Fruit fly (Drosophila melanogaster) whole organism, wandering third instar larva: ENCODE measurements around the gene pix.
A peak's percentile ranks its signal among the peaks of the same experiment; 100 is the strongest.

Source experiments
- Abd-B ChIP-seq: fragments of >200 bp; optimal IDR thresholded peaks from 2 replicates; lab custom pipeline; 2017; ENCODE audit warnings: missing biosample characterization, missing genetic modification characterization
- CG32264 ChIP-seq: fragments of 200-800 bp; sonication (Bioruptor generic); optimal IDR thresholded peaks from 2 replicates; lab custom pipeline; 2016; ENCODE audit warnings: missing biosample characterization, missing genetic modification characterization
- CG9705 ChIP-seq: fragments of 200-800 bp; sonication (Bioruptor generic); optimal IDR thresholded peaks from 2 replicates; lab custom pipeline; 2018; ENCODE audit warnings: missing biosample characterization, mild to moderate bottlenecking, missing genetic modification characterization
- CrebA ChIP-seq: fragments of 200-800 bp; sonication (Bioruptor generic); optimal IDR thresholded peaks from 2 replicates; lab custom pipeline; 2016; ENCODE audit warnings: missing biosample characterization, mild to moderate bottlenecking, missing genetic modification characterization, borderline replicate concordance
- Dfd ChIP-seq: fragments of >200 bp; optimal IDR thresholded peaks from 2 replicates; lab custom pipeline; 2017; ENCODE audit warnings: missing biosample characterization, missing genetic modification characterization
- Dif ChIP-seq: fragments of 200-275, 200-300 bp; sonication (Bioruptor generic); optimal IDR thresholded peaks from 2 replicates; lab custom pipeline; 2018; ENCODE audit warnings: missing biosample characterization, missing genetic modification characterization; ENCODE audit not compliant: partially characterized antibody
- GATAd ChIP-seq: sonication (Bioruptor generic); optimal IDR thresholded peaks from 2 replicates; lab custom pipeline; 2016; ENCODE audit warnings: missing biosample characterization, missing genetic modification characterization
- HLH106 ChIP-seq: fragments of 200-800 bp; optimal IDR thresholded peaks from 3 replicates; lab custom pipeline; 2019; ENCODE audit warnings: missing biosample characterization, mild to moderate bottlenecking, missing genetic modification characterization, moderate library complexity
- Hnf4 ChIP-seq: fragments of 200-800 bp; sonication (Bioruptor generic); optimal IDR thresholded peaks from 2 replicates; lab custom pipeline; 2016; ENCODE audit warnings: missing biosample characterization, mild to moderate bottlenecking, missing genetic modification characterization
- Hr78 ChIP-seq: fragments of >200 bp; optimal IDR thresholded peaks from 2 replicates; lab custom pipeline; 2017; ENCODE audit warnings: missing biosample characterization, missing genetic modification characterization
- Hr83 ChIP-seq: fragments of 200-300 bp; sonication (Bioruptor generic); optimal IDR thresholded peaks from 2 replicates; lab custom pipeline; 2016; ENCODE audit warnings: missing biosample characterization, mild to moderate bottlenecking, missing genetic modification characterization, moderate library complexity; ENCODE audit not compliant: poor library complexity, severe bottlenecking
- Jra ChIP-seq: sonication (Bioruptor generic); optimal IDR thresholded peaks from 2 replicates; lab custom pipeline; 2016; ENCODE audit warnings: missing biosample characterization, missing genetic modification characterization
- Mio ChIP-seq: sonication (Bioruptor generic); optimal IDR thresholded peaks from 2 replicates; lab custom pipeline; 2016; ENCODE audit warnings: missing biosample characterization, missing genetic modification characterization
- Myc ChIP-seq: fragments of >200 bp; optimal IDR thresholded peaks from 2 replicates; lab custom pipeline; 2017
- N ChIP-seq: fragments of >200 bp; optimal IDR thresholded peaks from 2 replicates; lab custom pipeline; 2018; ENCODE audit warnings: missing biosample characterization, missing external identifiers, missing genetic modification characterization
- OdsH ChIP-seq: fragments of 200-800 bp; sonication (Bioruptor generic); optimal IDR thresholded peaks from 2 replicates; lab custom pipeline; 2016; ENCODE audit warnings: missing biosample characterization, mild to moderate bottlenecking, missing genetic modification characterization
- Rel ChIP-seq, 2 experiments: fragments of 200-800 bp; sonication (Bioruptor generic) in 1 of 2; optimal IDR thresholded peaks; 2 replicates in 1 of 2; 3 replicates in 1 of 2; lab custom pipeline; 2016 to 2019; ENCODE audit warnings: mild to moderate bottlenecking in 2 of 2, missing biosample characterization in 2 of 2, missing genetic modification characterization in 2 of 2, moderate library complexity in 1 of 2
- Sp1 ChIP-seq: fragments of 200-800 bp; sonication (Bioruptor generic); optimal IDR thresholded peaks from 3 replicates; lab custom pipeline; 2019; ENCODE audit warnings: missing biosample characterization, mild to moderate bottlenecking, missing genetic modification characterization, moderate library complexity
- Vsx2 ChIP-seq: fragments of 200-300, 225-300 bp; sonication (Bioruptor generic); optimal IDR thresholded peaks from 2 replicates; lab custom pipeline; 2018; ENCODE audit warnings: missing biosample characterization, missing genetic modification characterization; ENCODE audit not compliant: partially characterized antibody
- br ChIP-seq: fragments of 200-800 bp; sonication (Bioruptor generic); optimal IDR thresholded peaks from 2 replicates; lab custom pipeline; 2016; ENCODE audit warnings: missing biosample characterization, missing genetic modification characterization
- brk ChIP-seq: fragments of 200-800 bp; sonication (Bioruptor generic); optimal IDR thresholded peaks from 2 replicates; lab custom pipeline; 2016; ENCODE audit warnings: missing biosample characterization, mild to moderate bottlenecking, missing genetic modification characterization
- dl ChIP-seq, 2 experiments: fragments of 175-275, 200-275 bp in 1 of 2; fragments of 200-275 bp in 1 of 2; sonication (Bioruptor generic); optimal IDR thresholded peaks; lab custom pipeline; 2018; ENCODE audit warnings: mild to moderate bottlenecking in 2 of 2, missing biosample characterization in 2 of 2, missing genetic modification characterization in 2 of 2, moderate library complexity in 2 of 2; ENCODE audit not compliant: partially characterized antibody in 2 of 2, insufficient read depth in 1 of 2
- dmrt93B ChIP-seq: fragments of 200-800 bp; sonication (Bioruptor generic); optimal IDR thresholded peaks from 2 replicates; lab custom pipeline; 2018; ENCODE audit warnings: missing biosample characterization, mild to moderate bottlenecking, missing genetic modification characterization
- dsf ChIP-seq: sonication (Bioruptor generic); optimal IDR thresholded peaks from 2 replicates; lab custom pipeline; 2016; ENCODE audit warnings: missing biosample characterization, missing genetic modification characterization, borderline replicate concordance
- ey ChIP-seq: fragments of 200-800 bp; sonication (Bioruptor generic); optimal IDR thresholded peaks from 2 replicates; lab custom pipeline; 2016; ENCODE audit warnings: missing biosample characterization, missing genetic modification characterization
- foxo ChIP-seq, 2 experiments: fragments of 200-800 bp; sonication (Bioruptor generic); optimal IDR thresholded peaks; 2 replicates in 1 of 2; 3 replicates in 1 of 2; lab custom pipeline; 2016 to 2017; ENCODE audit warnings: missing biosample characterization in 2 of 2, missing genetic modification characterization in 2 of 2
- fru ChIP-seq: fragments of 200-800 bp; sonication (Bioruptor generic); optimal IDR thresholded peaks from 3 replicates; lab custom pipeline; 2016; ENCODE audit warnings: missing biosample characterization, mild to moderate bottlenecking, missing genetic modification characterization
- h ChIP-seq: fragments of 200-800 bp; sonication (Bioruptor generic); optimal IDR thresholded peaks from 3 replicates; lab custom pipeline; 2016; ENCODE audit warnings: missing biosample characterization, mild to moderate bottlenecking, missing genetic modification characterization
- jim ChIP-seq: fragments of 175-275, 200-325 bp; sonication (Bioruptor generic); optimal IDR thresholded peaks from 2 replicates; lab custom pipeline; 2016; ENCODE audit warnings: missing biosample characterization, mild to moderate bottlenecking, missing genetic modification characterization
- lola ChIP-seq: fragments of >200 bp; optimal IDR thresholded peaks from 2 replicates; lab custom pipeline; 2017; ENCODE audit warnings: missing biosample characterization, missing genetic modification characterization
- pan ChIP-seq: fragments of >200 bp; optimal IDR thresholded peaks from 2 replicates; lab custom pipeline; 2017
- sage ChIP-seq: fragments of 200-800 bp; sonication (Bioruptor generic); optimal IDR thresholded peaks from 2 replicates; lab custom pipeline; 2016; ENCODE audit warnings: missing biosample characterization, mild to moderate bottlenecking, missing genetic modification characterization
- sv ChIP-seq: fragments of 200-800 bp; sonication (Bioruptor generic); optimal IDR thresholded peaks from 3 replicates; lab custom pipeline; 2016; ENCODE audit warnings: missing biosample characterization, missing genetic modification characterization
- tai ChIP-seq: sonication (Bioruptor generic); optimal IDR thresholded peaks from 2 replicates; lab custom pipeline; 2016; ENCODE audit warnings: missing biosample characterization, missing genetic modification characterization
- usp ChIP-seq: fragments of >200 bp; optimal IDR thresholded peaks from 2 replicates; lab custom pipeline; 2017; ENCODE audit warnings: missing biosample characterization, missing genetic modification characterization
- woc ChIP-seq: sonication (Bioruptor generic); optimal IDR thresholded peaks from 2 replicates; lab custom pipeline; 2016; ENCODE audit warnings: missing biosample characterization, mild to moderate bottlenecking, missing genetic modification characterization

Gene pix

DNA sequence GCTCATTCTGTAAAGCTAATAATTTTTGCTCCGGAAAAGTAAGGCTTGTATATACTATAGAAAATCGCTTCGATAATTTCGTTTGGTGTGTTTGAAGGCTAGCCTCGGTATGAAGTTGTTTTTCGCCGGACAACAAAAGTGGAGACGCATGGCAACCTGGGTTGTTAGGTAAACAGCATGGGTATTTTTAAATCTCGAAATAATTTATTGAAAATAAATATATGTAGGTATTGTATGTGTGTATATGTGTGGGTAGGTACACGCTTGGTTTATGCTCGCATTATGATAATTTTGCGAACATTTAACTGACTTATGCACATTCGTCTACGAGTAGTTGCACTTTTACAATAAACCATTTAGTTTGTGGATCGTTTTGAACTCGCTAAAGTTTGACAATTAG is 15.6 kb upstream of the pix start, which contains the start of gene CG5280:
TSS of gene CG5280 (minus strand) at position 101 of the 400 bp plus-strand sequence.
- TF ChIP-seq Vsx2 (GFP tag; lab: Kevin White, UChicago) (no peak), tai (no peak), foxo (GFP tag; optimal IDR thresholded peaks at IDR 0.05; lab: Kevin White, UChicago) (no peak), Hnf4 (no peak), Rel (GFP tag; optimal IDR thresholded peaks at IDR 0.05; lab: Kevin White, UChicago) (no peak), Rel (tag; optimal IDR thresholded peaks at IDR 0.05; lab: Kevin White, UChicago) (no peak), fru (GFP tag; lab: Kevin White, UChicago) (no peak), Mio (no peak), jim (GFP tag; lab: Kevin White, UChicago) (no peak), dl (GFP tag; optimal IDR thresholded peaks at IDR 0.05; lab: Kevin White, UChicago; ENCODE audit: insufficient read depth in 1 of 2, partially characterized antibody in 2 of 2) (no peak), Sp1 (GFP tag; lab: Kevin White, UChicago) (no peak), CG32264 (GFP tag; lab: Kevin White, UChicago) (no peak), pan (lab: Kevin White, UChicago) (no peak), OdsH (GFP tag; lab: Kevin White, UChicago) (no peak), Dif (no peak), dsf (GFP tag; lab: Kevin White, UChicago) (no peak), HLH106 (tag; lab: Kevin White, UChicago) (no peak), lola (GFP tag; lab: Kevin White, UChicago) (no peak), N (GFP tag; lab: Kevin White, UChicago) (no peak)

DNA sequence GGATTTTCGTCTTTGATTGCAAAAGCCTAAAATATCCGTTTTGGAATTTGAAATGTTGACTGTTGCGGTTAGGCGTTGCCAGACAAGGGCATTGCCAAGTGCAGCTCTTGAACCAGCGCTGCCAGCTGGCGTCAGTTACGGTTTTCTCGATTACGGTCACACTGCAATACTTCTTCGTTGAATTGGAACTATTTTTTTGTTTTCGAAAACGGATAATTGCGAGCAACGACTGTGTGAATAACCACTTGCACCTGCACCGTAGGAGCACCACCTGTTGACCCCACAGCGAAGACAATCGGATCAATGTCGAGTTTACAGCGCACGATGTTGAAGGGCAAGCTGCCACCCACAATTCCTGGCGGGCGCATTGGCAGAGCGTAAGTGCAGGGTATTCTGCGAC is 12.0 kb upstream of the pix start, which contains the start of gene CG5068:
TSS of gene CG5068 (plus strand) at position 129 of the 400 bp plus-strand sequence.
- peak; percentile 40 for TF ChIP-seq Vsx2 (GFP tag; lab: Kevin White, UChicago)
- no peak for TF ChIP-seq Rel (GFP tag; optimal IDR thresholded peaks at IDR 0.05; lab: Kevin White, UChicago)
- peak; percentile 43 for TF ChIP-seq Rel (tag; optimal IDR thresholded peaks at IDR 0.05; lab: Kevin White, UChicago)
- no peak for TF ChIP-seq brk (GFP tag; lab: Kevin White, UChicago)

DNA sequence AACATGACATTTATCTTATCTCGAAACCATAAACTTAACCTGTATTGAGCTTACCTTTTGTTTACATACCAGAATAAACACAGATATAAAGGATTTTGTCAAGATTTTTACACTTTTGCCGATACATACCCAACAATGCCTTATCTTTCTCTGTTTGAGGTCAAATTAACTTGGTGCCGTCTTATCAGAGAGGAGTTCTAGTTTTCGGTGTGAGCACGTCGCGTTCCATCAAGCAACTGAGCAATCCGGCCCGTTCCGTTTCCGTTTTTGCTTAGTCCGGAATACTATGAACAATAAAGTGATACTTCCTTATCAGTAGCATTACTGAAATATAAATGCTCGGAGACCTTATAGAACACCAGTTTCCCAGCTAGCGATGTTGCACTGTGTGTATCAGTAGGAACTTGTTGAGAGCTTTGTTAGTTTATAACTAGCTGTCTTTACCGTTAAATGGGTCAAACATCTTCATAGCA is 11.3 kb upstream of the pix start, which contains the start of gene Galk:
TSS of gene Galk (minus strand) at position 244 of the 473 bp plus-strand sequence.
- TF ChIP-seq Jra (GFP tag; lab: Kevin White, UChicago) (no peak), brk (GFP tag; lab: Kevin White, UChicago) (no peak), Dif (peak; percentile 18), dmrt93B (GFP tag; lab: Kevin White, UChicago) (no peak), woc (GFP tag; lab: Kevin White, UChicago) (no peak), CrebA (GFP tag; lab: Kevin White, UChicago) (no peak), foxo (GFP tag; optimal IDR thresholded peaks at IDR 0.05; lab: Kevin White, UChicago) (no peak), h (GFP tag; lab: Kevin White, UChicago) (no peak), pan (lab: Kevin White, UChicago) (no peak), Mio (no peak), sage (no peak), ey (GFP tag; lab: Kevin White, UChicago) (no peak), Dfd (GFP tag; lab: Kevin White, UChicago) (no peak), usp (no peak), Hnf4 (no peak), lola (GFP tag; lab: Kevin White, UChicago) (no peak), Myc (lab: Kevin White, UChicago) (no peak), jim (GFP tag; lab: Kevin White, UChicago) (no peak), br (no peak), HLH106 (tag; lab: Kevin White, UChicago) (no peak), dl (GFP tag; optimal IDR thresholded peaks at IDR 0.05; lab: Kevin White, UChicago; ENCODE audit: insufficient read depth in 1 of 2, partially characterized antibody in 2 of 2) (no peak), GATAd (GFP tag; lab: Kevin White, UChicago) (no peak), fru (GFP tag; lab: Kevin White, UChicago) (peak; percentile 3), N (GFP tag; lab: Kevin White, UChicago) (no peak), CG9705 (GFP tag; lab: Kevin White, UChicago) (no peak), tai (no peak), OdsH (GFP tag; lab: Kevin White, UChicago) (peak; percentile 32), Abd-B (no peak), dsf (GFP tag; lab: Kevin White, UChicago) (no peak), sv (GFP tag; lab: Kevin White, UChicago) (no peak), Rel (GFP tag; optimal IDR thresholded peaks at IDR 0.05; lab: Kevin White, UChicago) (no peak), Rel (tag; optimal IDR thresholded peaks at IDR 0.05; lab: Kevin White, UChicago) (no peak), Hr78 (GFP tag; lab: Kevin White, UChicago) (no peak), Sp1 (GFP tag; lab: Kevin White, UChicago) (peak; percentile 25), Vsx2 (GFP tag; lab: Kevin White, UChicago) (no peak), Hr83 (GFP tag; lab: Kevin White, UChicago) (peak; percentile 41), CG32264 (GFP tag; lab: Kevin White, UChicago) (no peak)
- TF ChIP-seq, all 38 proteins: peak for 5
